Worm (Caenorhabditis elegans): ENCODE measurements around the gene asns-1.
"Not testable (repeated sequence)": the region's sequence is repeated elsewhere in the genome, so short reads cannot be mapped to it uniquely, and the experiment has no call there.

Gene asns-1

ce11 chrV:8536213-8536612 is 9.8 kb upstream of the asns-1 start, which contains the start of gene his-39:
Gene his-39, plus strand, starts transcription at chrV:8536513.
- TF ChIP-seq unc-62 (GFP tag; optimal IDR thresholded peaks at IDR 0.05): no peak

DNA sequence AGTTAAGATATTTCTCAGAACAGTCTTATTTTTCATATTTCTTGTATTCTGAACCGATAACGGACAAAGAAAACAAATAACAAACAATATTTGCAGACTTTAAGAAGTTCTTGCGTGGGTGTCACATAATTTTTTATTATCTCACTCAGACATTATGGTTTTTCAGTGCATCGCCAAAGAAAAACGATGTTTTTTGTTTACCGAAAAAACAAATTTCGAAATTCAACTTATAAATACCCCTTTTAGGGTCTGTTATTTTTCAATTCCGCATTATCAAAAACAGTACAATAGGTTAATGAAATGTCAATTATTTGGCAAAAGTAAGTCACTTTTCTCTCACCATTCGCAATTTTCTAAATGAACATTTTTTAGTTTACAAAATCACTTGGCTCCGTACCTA is 8.9 kb upstream of the asns-1 start, which contains the start of gene otpl-4:
TSS of gene otpl-4 (plus strand) at position 301 of the 400 bp plus-strand sequence.
- no peak for TF ChIP-seq unc-62 (GFP tag; optimal IDR thresholded peaks at IDR 0.05)

DNA sequence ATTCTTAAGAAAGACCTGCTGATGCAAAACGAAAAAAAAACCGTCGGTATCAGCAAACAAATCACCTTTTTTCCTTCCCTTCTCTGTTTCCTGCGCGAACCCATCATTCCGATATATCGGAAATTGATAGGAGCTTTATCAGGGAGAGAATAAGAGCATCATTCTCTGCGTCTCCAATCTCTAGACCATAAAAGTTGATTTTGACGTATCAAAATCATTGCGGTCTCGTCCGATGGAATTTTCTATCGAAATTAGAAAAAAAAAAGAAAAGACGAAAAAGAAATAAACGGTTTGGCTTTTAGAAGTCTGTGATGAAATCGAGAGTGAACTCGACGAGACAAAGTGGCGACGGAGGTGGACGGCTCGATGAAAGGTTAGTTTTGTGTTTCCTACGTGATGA is 3.0 kb downstream of the asns-1 start, which contains the start of gene stdh-4:
TSS of gene stdh-4 (plus strand) at position 301 of the 400 bp plus-strand sequence.
- TF ChIP-seq unc-62 (GFP tag; optimal IDR thresholded peaks at IDR 0.05): no peak

- no peak for TF ChIP-seq unc-62 (GFP tag; optimal IDR thresholded peaks at IDR 0.05)
Measured at ce11 chrV:8552460-8552859, 6.5 kb downstream of the asns-1 start, which contains the start of gene acr-15. Gene acr-15, plus strand, starts transcription at chrV:8552695.

DNA sequence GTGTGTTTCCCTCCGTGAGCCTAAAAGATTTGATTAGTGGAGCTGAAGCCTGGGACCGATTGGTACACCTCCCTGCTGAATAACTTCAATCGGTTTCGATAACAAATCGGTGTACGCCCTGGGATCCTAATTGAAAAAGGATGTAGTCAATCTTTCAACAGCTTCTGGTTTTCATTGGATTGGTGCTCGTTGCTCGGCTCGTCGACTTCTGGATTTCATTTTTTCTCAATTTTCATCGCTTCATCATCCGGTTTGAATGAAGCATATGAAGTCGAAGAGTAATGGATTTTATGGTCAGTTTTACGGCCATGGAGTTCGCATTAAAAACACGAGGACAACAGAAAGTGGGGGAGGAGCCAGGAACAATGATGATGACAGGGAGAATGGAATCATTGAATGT is 10.0 kb downstream of the asns-1 start:
- no peak for TF ChIP-seq unc-62 (GFP tag; optimal IDR thresholded peaks at IDR 0.05)

DNA sequence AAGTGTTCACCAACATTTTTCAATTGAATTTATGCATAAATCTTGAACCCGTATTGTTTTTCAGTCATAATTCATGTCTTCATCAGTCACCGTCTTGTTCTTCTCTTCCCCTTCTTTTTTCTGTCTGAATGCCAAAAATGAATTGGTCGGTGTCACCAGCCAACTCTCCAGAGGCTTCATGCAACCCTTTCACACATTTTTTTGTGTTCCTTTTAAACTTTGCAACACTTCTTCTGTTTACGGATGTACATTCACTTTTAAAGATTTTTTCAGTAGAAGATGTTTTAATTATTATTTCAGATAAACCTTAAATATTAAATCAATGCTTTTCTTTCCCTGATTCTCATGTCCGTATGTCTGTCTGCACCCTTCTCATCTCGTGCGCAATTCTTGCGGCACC is 14.9 kb downstream of the asns-1 start, which contains the start of gene acr-16:
TSS of gene acr-16 (plus strand) at position 301 of the 400 bp plus-strand sequence.
- TF ChIP-seq unc-62 (GFP tag; optimal IDR thresholded peaks at IDR 0.05): no peak

DNA sequence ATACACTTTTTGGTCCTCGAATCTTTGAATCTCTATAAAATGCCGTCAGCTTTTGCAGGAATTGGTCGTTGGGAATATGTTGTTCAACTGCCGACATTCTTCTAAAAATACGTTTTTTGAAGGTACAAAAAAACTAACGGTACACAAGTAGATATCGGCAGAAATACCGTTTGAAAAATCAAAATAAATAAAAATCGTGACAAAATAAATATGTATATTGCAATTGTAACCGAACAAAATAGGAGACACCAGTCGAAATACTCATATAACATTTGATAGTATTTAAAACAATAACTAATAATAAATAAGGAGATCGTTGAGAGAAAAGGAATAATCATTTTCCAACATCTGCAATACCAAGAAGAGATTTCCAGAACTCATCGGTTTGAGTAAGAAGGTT is 19.1 kb downstream of the asns-1 start, which contains the start of gene F25G6.8:
TSS of gene F25G6.8 (minus strand) at position 101 of the 400 bp plus-strand sequence.
- TF ChIP-seq unc-62 (GFP tag; optimal IDR thresholded peaks at IDR 0.05): no peak

- no peak for TF ChIP-seq unc-62 (GFP tag; optimal IDR thresholded peaks at IDR 0.05)
Measured at ce11 chrV:8569172-8569571, 23.2 kb downstream of the asns-1 start.

DNA sequence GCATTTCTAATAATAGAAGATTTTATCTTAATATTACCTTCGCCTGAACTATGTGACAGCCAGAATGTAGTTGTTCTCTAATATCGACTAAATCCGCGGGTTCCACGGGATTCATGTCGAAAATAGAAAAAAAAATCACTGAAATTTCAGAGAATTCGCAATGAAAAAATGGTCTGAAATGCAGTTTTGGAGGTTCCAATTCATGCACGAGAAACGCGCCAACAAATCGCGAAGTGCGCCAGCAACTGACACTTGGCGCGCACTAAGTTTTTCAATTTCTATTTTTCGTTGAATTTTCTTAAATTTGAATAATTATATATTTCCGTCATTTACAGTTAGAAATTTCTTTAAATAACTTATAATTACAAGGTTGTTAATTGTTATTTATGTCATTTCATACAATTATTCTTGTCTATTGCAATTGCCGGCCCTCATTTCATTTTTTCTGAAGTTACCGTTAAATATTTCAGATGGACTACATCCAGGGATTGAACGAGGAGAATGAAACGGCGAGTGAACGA is 23.9 kb downstream of the asns-1 start, which contains the start of the genes F25G6.9 and symk-1:
TSS of gene F25G6.9 (minus strand) at position 160 of the 521 bp plus-strand sequence.
TSS of gene symk-1 (plus strand) at position 471 of the 521 bp plus-strand sequence.
- no peak for TF ChIP-seq unc-62 (GFP tag; optimal IDR thresholded peaks at IDR 0.05)

- not testable (repeated sequence) for TF ChIP-seq unc-62 (GFP tag; optimal IDR thresholded peaks at IDR 0.05)
Measured at ce11 chrV:8574762-8575161, 28.8 kb downstream of the asns-1 start, which contains the start of gene F25G6.1. Gene F25G6.1, plus strand, starts transcription at chrV:8575062.

ce11 chrV:8580961-8581360 is 35.0 kb downstream of the asns-1 start, which contains the start of gene C10B5.1:
Gene C10B5.1, plus strand, starts transcription at chrV:8581261.
- TF ChIP-seq unc-62 (GFP tag; optimal IDR thresholded peaks at IDR 0.05): no peak

DNA sequence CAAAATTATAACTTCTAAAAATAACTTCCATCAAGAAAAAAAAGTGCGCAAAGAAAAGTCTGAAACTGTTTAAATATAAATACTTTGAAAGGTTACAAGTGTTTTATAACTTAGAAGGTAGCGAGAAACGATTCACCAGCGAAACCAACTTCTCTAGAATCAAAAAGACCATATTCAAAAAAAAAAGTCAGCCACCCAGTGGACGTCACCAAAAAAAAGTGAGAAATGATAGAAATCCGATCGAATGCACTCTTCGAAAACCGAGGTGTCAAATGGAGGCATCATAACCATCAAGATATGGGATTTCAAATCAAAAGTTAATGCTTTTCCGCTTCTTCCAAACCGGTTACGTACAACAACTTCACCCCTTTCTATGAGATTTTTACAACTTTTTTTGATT is 40.5 kb downstream of the asns-1 start:
- TF ChIP-seq unc-62 (GFP tag; optimal IDR thresholded peaks at IDR 0.05): no peak

ce11 chrV:8586920-8587319 is 40.9 kb downstream of the asns-1 start:
- no peak for TF ChIP-seq unc-62 (GFP tag; optimal IDR thresholded peaks at IDR 0.05)

DNA sequence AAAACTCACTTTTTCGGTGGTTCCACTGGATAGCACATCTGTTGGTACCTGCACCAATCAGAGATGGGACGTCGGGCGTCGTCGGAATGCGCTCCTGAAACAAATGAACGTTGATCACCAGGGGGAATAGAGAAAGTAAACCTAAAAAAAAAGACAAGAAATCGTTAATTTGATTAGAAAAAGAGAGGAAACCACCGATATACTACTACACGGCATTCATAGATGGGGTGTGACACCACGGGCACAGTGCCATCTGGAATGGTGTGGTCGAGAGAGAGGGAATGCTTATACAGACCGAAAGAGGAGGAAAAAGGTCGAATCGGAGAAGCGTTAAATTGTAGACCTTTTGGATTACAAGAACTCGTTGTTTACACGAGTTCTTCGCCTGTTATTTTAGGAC is 42.1 kb downstream of the asns-1 start, which contains the start of gene C10B5.3:
TSS of gene C10B5.3 (minus strand) at position 101 of the 400 bp plus-strand sequence.
- no peak for TF ChIP-seq unc-62 (GFP tag; optimal IDR thresholded peaks at IDR 0.05)

DNA sequence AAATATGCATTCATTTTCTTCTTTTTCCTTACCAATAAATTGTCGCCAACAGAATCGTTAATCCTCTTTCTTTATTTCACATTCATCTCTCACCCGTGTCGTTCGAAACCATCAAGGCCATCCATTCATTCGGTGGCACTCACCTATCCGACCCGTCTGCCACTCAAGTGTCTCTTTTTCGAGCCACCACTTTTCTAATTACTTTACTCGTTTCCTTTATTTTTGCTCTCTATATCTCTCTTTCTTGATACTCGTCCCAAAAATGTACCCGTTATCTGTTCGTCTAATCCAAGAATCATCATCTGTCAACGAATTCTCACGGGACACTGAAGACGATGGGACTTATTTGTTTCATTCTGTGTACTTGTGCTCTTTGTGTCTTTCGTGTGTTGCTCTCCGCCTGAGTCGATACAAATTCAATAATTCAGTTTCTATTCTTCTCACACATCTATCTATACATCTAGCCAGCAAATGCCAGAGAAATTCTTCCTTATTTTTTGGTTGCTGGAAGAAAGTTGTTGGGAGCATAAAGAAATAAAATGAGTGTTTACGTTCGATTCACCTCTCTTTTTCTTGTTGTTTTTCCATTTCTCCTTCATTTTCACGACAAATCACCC is 46.8 kb downstream of the asns-1 start:
- TF ChIP-seq unc-62 (GFP tag; optimal IDR thresholded peaks at IDR 0.05): no peak

DNA sequence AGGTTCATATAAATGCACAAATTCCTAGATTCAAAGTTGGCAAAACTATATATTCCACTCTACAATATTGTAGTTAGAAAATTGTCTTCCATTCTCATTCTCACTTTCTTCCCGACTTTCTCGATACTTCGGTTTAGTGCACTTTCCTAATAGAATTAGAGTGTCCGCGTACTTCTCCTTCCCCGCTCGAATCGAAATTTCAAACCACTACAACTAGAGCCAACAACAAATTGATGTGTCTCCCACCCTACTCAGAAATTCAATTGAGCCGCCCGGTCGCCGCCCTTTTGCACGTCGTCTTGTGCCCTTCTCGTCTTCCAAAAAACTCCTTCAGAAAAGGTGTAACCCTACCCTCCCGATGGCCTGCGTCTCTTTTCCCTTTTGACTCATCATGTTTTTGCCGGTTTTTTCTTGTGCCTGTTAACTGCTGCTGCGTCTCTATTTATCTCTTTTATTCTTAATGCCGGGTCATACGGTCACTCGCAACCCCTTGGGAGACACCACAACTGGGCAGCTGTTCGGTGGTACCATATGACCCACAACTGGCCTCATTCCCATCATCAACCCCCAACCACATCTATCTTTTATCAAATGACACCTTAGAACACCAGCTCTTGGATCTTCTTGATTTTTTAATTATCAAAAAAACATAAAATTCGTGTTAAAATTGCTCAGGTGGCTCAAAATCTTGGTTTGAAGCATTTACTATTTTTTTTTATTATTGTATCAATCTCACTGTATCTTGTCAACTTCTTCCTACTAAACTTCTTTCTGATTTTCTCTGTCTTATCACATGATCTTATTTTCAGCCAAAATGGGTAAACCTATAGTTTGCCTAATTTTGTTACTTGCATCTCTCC is 48.4 kb downstream of the asns-1 start, which contains the start of gene tag-196:
TSS of gene tag-196 (plus strand) at position 810 of the 860 bp plus-strand sequence.
- no peak for TF ChIP-seq unc-62 (GFP tag; optimal IDR thresholded peaks at IDR 0.05)

Measured in whole organism, dauer.